Worm (Caenorhabditis elegans) whole organism, L1 larva: ENCODE measurements around the gene btb-4.

Experiments used
- ama-1 ChIP-seq: fragments of 150-350 bp; optimal IDR thresholded peaks from 2 replicates; lab custom pipeline; 2014
- fkh-10 ChIP-seq: sonication (generic microtip); optimal IDR thresholded peaks from 2 replicates; lab custom pipeline; 2017; ENCODE audit warnings: missing biosample characterization, missing genetic modification reagents, missing genetic modification characterization
- mef-2 ChIP-seq: fragments of 150-350 bp; optimal IDR thresholded peaks from 2 replicates; lab custom pipeline; 2014; ENCODE audit warnings: missing biosample characterization, missing genetic modification characterization
- nhr-77 ChIP-seq: fragments of 150-350 bp; optimal IDR thresholded peaks from 2 replicates; lab custom pipeline; 2014; ENCODE audit warnings: missing biosample characterization, missing genetic modification characterization
- snu-23 ChIP-seq: sonication (generic microtip); optimal IDR thresholded peaks from 2 replicates; lab custom pipeline; 2016; ENCODE audit warnings: missing genetic modification characterization, missing compliant biosample characterization
- unc-62 ChIP-seq: fragments of 150-350 bp; optimal IDR thresholded peaks from 2 replicates; lab custom pipeline; 2014; ENCODE audit warnings: missing biosample characterization, missing genetic modification reagents, missing genetic modification characterization
- zag-1 ChIP-seq: fragments of 150-350 bp; optimal IDR thresholded peaks from 2 replicates; lab custom pipeline; 2014; ENCODE audit warnings: missing biosample characterization, missing genetic modification characterization
- ztf-11 ChIP-seq, 2 experiments: sonication (generic microtip); optimal IDR thresholded peaks; 2 replicates each; lab custom pipeline; 2016 to 2017; ENCODE audit warnings: missing genetic modification characterization in 2 of 2, missing biosample characterization in 1 of 2, missing compliant biosample characterization in 1 of 2

ce11 chrII:2058985-2059384, 26.9 kb downstream of the btb-4 start, which contains the start of gene F07E5.5:
- TF ChIP-seq snu-23 (GFP tag; lab: Kevin White, UChicago) (no peak), fkh-10 (GFP tag; lab: Kevin White, UChicago) (no peak), zag-1 (no peak), ama-1 (lab: Kevin White, UChicago) (no peak), unc-62 (GFP tag; lab: Kevin White, UChicago) (no peak), mef-2 (tag; lab: Kevin White, UChicago) (no peak), nhr-77 (tag; lab: Kevin White, UChicago) (no peak), ztf-11 (tag; optimal IDR thresholded peaks at IDR 0.05; lab: Kevin White, UChicago) (no peak)
